Fruit fly (Drosophila melanogaster) whole organism, wandering third instar larva: ENCODE measurements around the gene CG15167.

ENCODE experiments used
- Abd-B ChIP-seq: fragments of >200 bp; optimal IDR thresholded peaks from 2 replicates; lab custom pipeline; 2017; ENCODE audit warnings: missing biosample characterization, missing genetic modification characterization
- Mio ChIP-seq: sonication (Bioruptor generic); optimal IDR thresholded peaks from 2 replicates; lab custom pipeline; 2016; ENCODE audit warnings: missing biosample characterization, missing genetic modification characterization
- N ChIP-seq: fragments of >200 bp; optimal IDR thresholded peaks from 2 replicates; lab custom pipeline; 2018; ENCODE audit warnings: missing biosample characterization, missing external identifiers, missing genetic modification characterization
- pan ChIP-seq: fragments of >200 bp; optimal IDR thresholded peaks from 2 replicates; lab custom pipeline; 2017

dm6 chr2L:18746694-18747093 lies 6.5 kb downstream of the CG15167 start:
- no peak for TF ChIP-seq pan (lab: Kevin White, UChicago)
- TF ChIP-seq Abd-B (GFP tag; lab: Kevin White, UChicago): no peak
- no peak for TF ChIP-seq N
- TF ChIP-seq Mio (GFP tag; lab: Kevin White, UChicago): no peak
